Fruit fly (Drosophila melanogaster) whole organism, embryonic: ENCODE data around the gene CG7582.

Experiments used
- CG10147 ChIP-seq: fragments of 200-800 bp; sonication (Bioruptor generic); optimal IDR thresholded peaks from 2 replicates; lab custom pipeline; 2019; ENCODE audit warnings: missing biosample characterization, mild to moderate bottlenecking, missing genetic modification characterization, moderate library complexity
- CG10267 ChIP-seq: fragments of 200-800 bp; sonication (Bioruptor generic); optimal IDR thresholded peaks from 2 replicates; lab custom pipeline; 2018; ENCODE audit warnings: missing biosample characterization, mild to moderate bottlenecking, missing genetic modification characterization, moderate library complexity
- CG10979 ChIP-seq: fragments of 200-800 bp; sonication (Bioruptor generic); optimal IDR thresholded peaks from 2 replicates; lab custom pipeline; 2018; ENCODE audit warnings: missing biosample characterization, mild to moderate bottlenecking, missing genetic modification characterization, moderate library complexity
- CG11247 ChIP-seq: fragments of 200-800 bp; sonication (Bioruptor generic); IDR thresholded peaks from 2 replicates; pipeline ENCODE4 v1.3.6; 2022; ENCODE audit warnings: missing biosample characterization, missing genetic modification characterization
- CG12236 ChIP-seq: fragments of 200-800 bp; sonication (Bioruptor generic); optimal IDR thresholded peaks from 2 replicates; lab custom pipeline; 2016; ENCODE audit warnings: missing biosample characterization, missing genetic modification characterization
- CG14050 ChIP-seq: fragments of 200-800 bp; sonication (Bioruptor generic); IDR thresholded peaks from 3 replicates; pipeline ENCODE4 v1.3.6; 2022; ENCODE audit warnings: missing biosample characterization, missing genetic modification characterization
- CG15479 ChIP-seq: fragments of 200-800 bp; sonication (Bioruptor generic); optimal IDR thresholded peaks from 3 replicates; lab custom pipeline; 2019; ENCODE audit warnings: missing biosample characterization, mild to moderate bottlenecking, missing genetic modification characterization, moderate library complexity
- CG1602 ChIP-seq: fragments of 200-800 bp; sonication (Bioruptor generic); optimal IDR thresholded peaks from 3 replicates; lab custom pipeline; 2016; ENCODE audit warnings: missing biosample characterization, missing genetic modification characterization
- CG17385 ChIP-seq: fragments of 200-800 bp; sonication (Bioruptor generic); optimal IDR thresholded peaks from 3 replicates; lab custom pipeline; 2018; ENCODE audit warnings: missing biosample characterization, mild to moderate bottlenecking, missing genetic modification characterization
- CG30431 ChIP-seq: fragments of 200-800 bp; sonication (Bioruptor generic); optimal IDR thresholded peaks from 2 replicates; lab custom pipeline; 2017; ENCODE audit warnings: missing biosample characterization, missing genetic modification characterization
- CG3065 ChIP-seq: fragments of 200-800 bp; sonication (Bioruptor generic); optimal IDR thresholded peaks from 2 replicates; lab custom pipeline; 2016; ENCODE audit warnings: missing biosample characterization, missing genetic modification characterization
- CG4424 ChIP-seq: fragments of 200-800 bp; sonication (Bioruptor generic); optimal IDR thresholded peaks from 3 replicates; lab custom pipeline; 2016; ENCODE audit warnings: missing biosample characterization, missing genetic modification characterization
- CG4820 ChIP-seq: fragments of 200-800 bp; sonication (Bioruptor generic); optimal IDR thresholded peaks from 3 replicates; lab custom pipeline; 2016; ENCODE audit warnings: missing biosample characterization, missing genetic modification characterization
- CG5245 ChIP-seq: fragments of 200-800 bp; sonication (Bioruptor generic); optimal IDR thresholded peaks from 3 replicates; lab custom pipeline; 2016; ENCODE audit warnings: missing biosample characterization, missing genetic modification characterization
- CG6689 ChIP-seq: fragments of 200-800 bp; sonication (Bioruptor generic); IDR thresholded peaks from 2 replicates; pipeline ENCODE4 v1.3.6; 2022; ENCODE audit warnings: missing biosample characterization, missing genetic modification characterization
- CG7745 ChIP-seq: fragments of 200-800 bp; sonication (Bioruptor generic); optimal IDR thresholded peaks from 2 replicates; lab custom pipeline; 2018; ENCODE audit warnings: missing biosample characterization, mild to moderate bottlenecking, missing genetic modification characterization, moderate library complexity
- CG7839 ChIP-seq: fragments of 200-800 bp; sonication (Bioruptor generic); optimal IDR thresholded peaks from 3 replicates; lab custom pipeline; 2018; ENCODE audit warnings: missing biosample characterization, mild to moderate bottlenecking, missing genetic modification characterization, moderate library complexity
- CG8765 ChIP-seq: fragments of 200-800 bp; sonication (Bioruptor generic); IDR thresholded peaks from 2 replicates; pipeline ENCODE4 v1.3.6; 2022; ENCODE audit warnings: missing biosample characterization, missing genetic modification characterization
- Dek ChIP-seq: fragments of 200-800 bp; sonication (Bioruptor generic); optimal IDR thresholded peaks from 3 replicates; lab custom pipeline; 2019; ENCODE audit warnings: missing biosample characterization, mild to moderate bottlenecking, missing genetic modification characterization, moderate library complexity
- Hr3 ChIP-seq: fragments of 200-800 bp; sonication (Bioruptor generic); optimal IDR thresholded peaks from 3 replicates; lab custom pipeline; 2016; ENCODE audit warnings: missing biosample characterization, missing genetic modification characterization
- Hr39 ChIP-seq: fragments of >200 bp; optimal IDR thresholded peaks from 2 replicates; lab custom pipeline; 2017
- Nf-YB ChIP-seq: fragments of 200-800 bp; sonication (Bioruptor generic); optimal IDR thresholded peaks from 3 replicates; lab custom pipeline; 2019; ENCODE audit warnings: missing biosample characterization, mild to moderate bottlenecking, missing genetic modification characterization, moderate library complexity
- Oli ChIP-seq: fragments of 200-800 bp; sonication (Bioruptor generic); optimal IDR thresholded peaks from 2 replicates; lab custom pipeline; 2018; ENCODE audit warnings: missing biosample characterization, mild to moderate bottlenecking, missing genetic modification characterization, moderate library complexity
- PHDP ChIP-seq: fragments of 200-800 bp; sonication (Bioruptor generic); optimal IDR thresholded peaks from 3 replicates; lab custom pipeline; 2018; ENCODE audit warnings: missing biosample characterization, mild to moderate bottlenecking, missing genetic modification characterization, moderate library complexity
- Six4 ChIP-seq: fragments of 200-800 bp; sonication (Bioruptor generic); optimal IDR thresholded peaks from 2 replicates; lab custom pipeline; 2016; ENCODE audit warnings: missing biosample characterization, missing genetic modification characterization
- Xbp1 ChIP-seq: fragments of 200-800 bp; sonication (Bioruptor generic); optimal IDR thresholded peaks from 3 replicates; lab custom pipeline; 2016; ENCODE audit warnings: missing biosample characterization, mild to moderate bottlenecking, missing genetic modification characterization
- Xrp1 ChIP-seq: fragments of 200-800 bp; sonication (Bioruptor generic); IDR thresholded peaks from 2 replicates; pipeline ENCODE4 v1.3.6; 2022; ENCODE audit warnings: missing biosample characterization, missing genetic modification characterization
- ap ChIP-seq: fragments of 200-800 bp; sonication (Bioruptor generic); IDR thresholded peaks from 2 replicates; pipeline ENCODE4 v1.3.6; 2022; ENCODE audit warnings: missing biosample characterization, missing genetic modification characterization
- ara ChIP-seq: fragments of 200-800 bp; sonication (Bioruptor generic); IDR thresholded peaks from 2 replicates; pipeline ENCODE4 v1.3.6; 2022; ENCODE audit warnings: missing biosample characterization, missing genetic modification characterization
- bab2 ChIP-seq: fragments of 200-800 bp; sonication (Bioruptor generic); optimal IDR thresholded peaks from 2 replicates; lab custom pipeline; 2016; ENCODE audit warnings: missing biosample characterization, missing genetic modification characterization
- br ChIP-seq: fragments of >200 bp; optimal IDR thresholded peaks from 2 replicates; lab custom pipeline; 2017
- bsh ChIP-seq, 2 experiments: fragments of 200-800 bp; sonication (Bioruptor generic); optimal IDR thresholded peaks; 2 replicates each; lab custom pipeline; 2017 to 2018; ENCODE audit warnings: mild to moderate bottlenecking in 2 of 2, missing biosample characterization in 2 of 2, missing genetic modification characterization in 2 of 2, moderate library complexity in 1 of 2
- btn ChIP-seq: fragments of 200-800 bp; sonication (Bioruptor generic); optimal IDR thresholded peaks from 2 replicates; lab custom pipeline; 2016; ENCODE audit warnings: missing biosample characterization, missing genetic modification characterization
- dati ChIP-seq: fragments of 200-800 bp; sonication (Bioruptor generic); IDR thresholded peaks from 2 replicates; pipeline ENCODE4 v1.3.6; 2022; ENCODE audit warnings: missing biosample characterization, missing genetic modification characterization
- eyg ChIP-seq: fragments of 200-800 bp; sonication (Bioruptor generic); optimal IDR thresholded peaks from 3 replicates; lab custom pipeline; 2016; ENCODE audit warnings: missing biosample characterization, missing genetic modification characterization
- fd102C ChIP-seq: fragments of 200-800 bp; sonication (Bioruptor generic); optimal IDR thresholded peaks from 2 replicates; lab custom pipeline; 2018; ENCODE audit warnings: missing biosample characterization, mild to moderate bottlenecking, missing genetic modification characterization, moderate library complexity
- fd3F ChIP-seq: fragments of 200-800 bp; sonication (Bioruptor generic); optimal IDR thresholded peaks from 2 replicates; lab custom pipeline; 2018; ENCODE audit warnings: missing biosample characterization, mild to moderate bottlenecking, missing genetic modification characterization, moderate library complexity
- gsb-n ChIP-seq: fragments of 200-800 bp; sonication (Bioruptor generic); optimal IDR thresholded peaks from 3 replicates; lab custom pipeline; 2018; ENCODE audit warnings: missing biosample characterization, mild to moderate bottlenecking, missing genetic modification characterization
- klu ChIP-seq: fragments of 200-800 bp; sonication (Bioruptor generic); IDR thresholded peaks from 2 replicates; pipeline ENCODE4 v1.3.6; 2022; ENCODE audit warnings: missing biosample characterization, missing genetic modification characterization
- lab ChIP-seq: fragments of 200-800 bp; sonication (Bioruptor generic); optimal IDR thresholded peaks from 3 replicates; lab custom pipeline; 2017; ENCODE audit warnings: missing biosample characterization, missing genetic modification characterization, mild to moderate bottlenecking, moderate library complexity, missing genetic modification reagents
- phol ChIP-seq: fragments of 200-800 bp; sonication (Bioruptor generic); optimal IDR thresholded peaks from 3 replicates; lab custom pipeline; 2018; ENCODE audit warnings: missing biosample characterization, mild to moderate bottlenecking, missing genetic modification characterization, moderate library complexity
- pnt ChIP-seq: fragments of 200-800 bp; sonication (Bioruptor generic); optimal IDR thresholded peaks from 3 replicates; lab custom pipeline; 2016; ENCODE audit warnings: missing biosample characterization, missing genetic modification characterization
- pum ChIP-seq: fragments of 200-800 bp; sonication (Bioruptor generic); optimal IDR thresholded peaks from 2 replicates; lab custom pipeline; 2016; ENCODE audit warnings: missing biosample characterization, missing genetic modification characterization
- row ChIP-seq: fragments of 200-800 bp; sonication (Bioruptor generic); IDR thresholded peaks from 3 replicates; pipeline ENCODE4 v1.3.6; 2022; ENCODE audit warnings: missing biosample characterization, missing genetic modification characterization
- sens ChIP-seq: fragments of 200-800 bp; sonication (Bioruptor generic); peaks from one replicate; lab custom pipeline; 2016; ENCODE audit warnings: missing biosample characterization, missing genetic modification characterization
- sima ChIP-seq: fragments of 200-800 bp; sonication (Bioruptor generic); optimal IDR thresholded peaks from 2 replicates; lab custom pipeline; 2016; ENCODE audit warnings: missing biosample characterization, missing genetic modification characterization
- slou ChIP-seq: fragments of 200-800 bp; sonication (Bioruptor generic); optimal IDR thresholded peaks from 3 replicates; lab custom pipeline; 2016; ENCODE audit warnings: missing biosample characterization, missing genetic modification characterization
- ssp ChIP-seq: fragments of 200-800 bp; sonication (Bioruptor generic); IDR thresholded peaks from 2 replicates; pipeline ENCODE4 v1.3.6; 2022; ENCODE audit warnings: missing biosample characterization, missing genetic modification characterization
- tap ChIP-seq: fragments of 200-800 bp; optimal IDR thresholded peaks from 3 replicates; lab custom pipeline; 2019; ENCODE audit warnings: missing biosample characterization, mild to moderate bottlenecking, missing genetic modification characterization, moderate library complexity
- tio ChIP-seq: fragments of 200-800 bp; sonication (Bioruptor generic); optimal IDR thresholded peaks from 2 replicates; lab custom pipeline; 2017; ENCODE audit warnings: missing biosample characterization, missing genetic modification characterization, inconsistent platforms
- vvl ChIP-seq: fragments of 200-800 bp; sonication (Bioruptor generic); IDR thresholded peaks from 2 replicates; pipeline ENCODE4 v1.3.6; 2022; ENCODE audit warnings: missing biosample characterization, missing genetic modification characterization
- zen2 ChIP-seq: fragments of 200-800 bp; sonication (Bioruptor generic); IDR thresholded peaks from 3 replicates; pipeline ENCODE4 v1.3.6; 2022; ENCODE audit warnings: missing biosample characterization, missing genetic modification characterization; ENCODE audit not compliant: partially characterized antibody

Gene CG7582

DNA sequence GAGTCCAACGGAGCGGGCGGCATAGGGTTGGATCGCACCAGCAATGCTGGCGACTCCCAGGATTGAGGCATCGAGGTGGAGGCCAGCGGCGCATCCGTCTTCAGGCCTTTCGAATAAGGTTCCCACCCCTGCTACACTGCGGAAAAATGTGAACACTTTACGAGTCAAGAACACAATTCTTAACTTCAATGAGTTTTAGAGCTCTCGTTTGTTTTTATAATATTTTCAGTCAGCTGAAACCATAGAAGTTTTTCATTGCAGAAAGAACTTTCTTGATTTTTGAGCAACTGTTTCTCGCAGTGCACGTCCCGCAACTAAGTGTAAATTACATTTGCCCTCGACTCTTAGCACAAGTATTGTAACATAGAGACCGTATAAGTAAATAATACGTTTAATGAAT is 14.3 kb upstream of the CG7582 start (continued):
- TF ChIP-seq Xbp1 (GFP tag; lab: Kevin White, UChicago) (peak; percentile 23), br (no peak), ara (peak; percentile 38; the same call in 1 of the 2 replicates), ssp (GFP tag; lab: Robert Waterston, UW) (0 out of 2 replicates have a peak, but pooled peaks have one; percentile 14), fd102C (GFP tag; lab: Kevin White, UChicago) (peak; percentile 28), CG3065 (GFP tag; lab: Kevin White, UChicago) (no peak), klu (no peak), gsb-n (tag; lab: Kevin White, UChicago) (peak; percentile 14), fd3F (GFP tag; lab: Kevin White, UChicago) (no peak), CG8765 (GFP tag; lab: Robert Waterston, UW) (peak; percentile 61; the same call in 1 of the 2 replicates), sima (GFP tag; lab: Kevin White, UChicago) (no peak), tio (GFP tag; lab: Kevin White, UChicago) (no peak), Oli (tag; lab: Kevin White, UChicago) (no peak), CG4820 (peak; percentile 30), CG14050 (GFP tag; lab: Robert Waterston, UW) (no peak), CG10267 (peak; percentile 42), CG11247 (no peak), CG30431 (GFP tag; lab: Kevin White, UChicago) (no peak), bab2 (GFP tag; lab: Kevin White, UChicago) (no peak), pum (GFP tag; lab: Kevin White, UChicago) (no peak), CG17385 (GFP tag; lab: Kevin White, UChicago) (no peak), tap (tag; lab: Kevin White, UChicago) (no peak), pnt (peak; percentile 29), lab (GFP tag; lab: Kevin White, UChicago) (no peak), CG7839 (peak; percentile 13), Nf-YB (GFP tag; lab: Kevin White, UChicago) (peak; percentile 17), CG6689 (0 out of 2 replicates have a peak, but pooled peaks have one; percentile 20), PHDP (tag; lab: Kevin White, UChicago) (no peak), CG5245 (GFP tag; lab: Kevin White, UChicago) (no peak), CG10147 (GFP tag; lab: Kevin White, UChicago) (no peak), ap (GFP tag; lab: Robert Waterston, UW) (no peak), CG4424 (GFP tag; lab: Kevin White, UChicago) (peak; percentile 36), eyg (GFP tag; lab: Kevin White, UChicago) (no peak), zen2 (GFP tag; lab: Robert Waterston, UW) (no peak), CG7745 (no peak), CG1602 (GFP tag; lab: Kevin White, UChicago) (peak; percentile 18), Hr3 (no peak), Dek (no peak), CG15479 (GFP tag; lab: Kevin White, UChicago) (no peak), Hr39 (lab: Kevin White, UChicago) (no peak), slou (GFP tag; lab: Kevin White, UChicago) (no peak), CG12236 (GFP tag; lab: Kevin White, UChicago) (no peak), btn (GFP tag; lab: Kevin White, UChicago) (no peak), bsh (GFP tag; optimal IDR thresholded peaks at IDR 0.05; lab: Kevin White, UChicago) (peak in 1 of 2 experiments; percentile 32), CG10979 (tag; lab: Kevin White, UChicago) (peak; percentile 65), Six4 (GFP tag; lab: Kevin White, UChicago) (no peak), vvl (GFP tag; lab: Robert Waterston, UW) (0 out of 2 replicates have a peak, but pooled peaks have one; percentile 22), row (GFP tag; lab: Robert Waterston, UW) (peak; percentile 33; the same call in 2 of the 3 replicates), sens (GFP tag; lab: Kevin White, UChicago) (peak; percentile 89), dati (GFP tag; lab: Robert Waterston, UW) (no peak), Xrp1 (GFP tag; lab: Robert Waterston, UW) (peak; percentile 60; the same call in 1 of the 2 replicates), phol (tag; lab: Kevin White, UChicago) (peak; percentile 48)
